Worm (Caenorhabditis elegans): ENCODE measurements around the gene ZK177.12.
A peak's percentile ranks its signal among the peaks of the same experiment; 100 is the strongest.

Gene ZK177.12

DNA sequence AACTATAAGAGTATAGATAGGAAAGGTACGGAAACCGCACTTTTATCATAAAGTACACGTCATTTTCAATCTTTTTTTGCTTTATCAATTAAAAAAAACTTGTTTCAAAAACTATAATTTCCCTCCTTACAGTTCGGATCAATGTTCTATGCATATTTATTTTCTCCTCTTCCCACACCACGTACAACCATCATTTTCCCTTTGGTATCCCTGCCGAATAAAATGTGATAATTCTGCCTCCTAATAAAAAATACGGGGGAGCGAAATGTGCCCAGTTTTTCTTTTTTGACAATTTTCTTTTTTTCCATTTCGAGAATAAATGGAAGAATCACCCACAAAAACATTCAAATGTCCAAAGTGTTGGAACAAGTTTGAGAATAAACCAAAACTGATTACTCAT is 6.0 kb upstream of the ZK177.12 start, which contains the start of gene ZK177.3:
Gene ZK177.3, plus strand, starts transcription at position 301 of the 400 bp plus-strand sequence.
- TF ChIP-seq lin-39 (tag; optimal IDR thresholded peaks at IDR 0.05) = no peak
- no peak for TF ChIP-seq nhr-23 (tag; optimal IDR thresholded peaks at IDR 0.05)
- TF ChIP-seq C34F6.9 (tag; optimal IDR thresholded peaks at IDR 0.05) = no peak
- no peak for TF ChIP-seq nhr-129 (tag; optimal IDR thresholded peaks at IDR 0.05)
- TF ChIP-seq snpc-4 (tag; optimal IDR thresholded peaks at IDR 0.05) = no peak
- peak; percentile 43 for TF ChIP-seq fos-1 (tag; optimal IDR thresholded peaks at IDR 0.05)

DNA sequence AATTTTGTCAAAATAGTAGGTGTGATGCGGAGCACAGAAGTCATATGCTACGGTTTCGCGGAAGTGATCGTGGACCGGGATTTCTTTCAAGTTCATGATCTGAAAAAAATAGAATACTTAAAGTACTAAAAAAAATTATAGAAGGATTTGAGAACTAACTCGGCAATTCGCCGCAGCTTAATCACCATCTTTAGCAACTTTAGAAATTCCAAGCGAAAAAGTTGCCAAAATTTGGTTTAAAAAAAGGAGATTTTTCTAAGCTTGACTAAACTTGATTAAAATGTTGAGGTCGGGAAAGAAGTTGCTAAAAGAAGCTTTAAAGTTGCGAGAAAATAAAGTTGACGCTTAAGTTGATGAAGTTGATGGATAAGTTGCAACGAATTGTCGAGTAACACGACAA is 3.9 kb upstream of the ZK177.12 start, which contains the start of gene ZK177.9:
Gene ZK177.9, minus strand, starts transcription at position 101 of the 400 bp plus-strand sequence.
- no peak for TF ChIP-seq nhr-237 (tag; optimal IDR thresholded peaks at IDR 0.05)
- no peak for TF ChIP-seq unc-55 (GFP tag; optimal IDR thresholded peaks at IDR 0.05)
- TF ChIP-seq blmp-1 (tag; optimal IDR thresholded peaks at IDR 0.05; ENCODE audit: insufficient read depth) = no peak
- no peak for TF ChIP-seq ztf-1 (GFP tag; conservative IDR thresholded peaks at IDR 0.05)
- TF ChIP-seq ama-1 (optimal IDR thresholded peaks at IDR 0.05) = no peak
- no peak for TF ChIP-seq elt-3 (tag; optimal IDR thresholded peaks at IDR 0.05)

DNA sequence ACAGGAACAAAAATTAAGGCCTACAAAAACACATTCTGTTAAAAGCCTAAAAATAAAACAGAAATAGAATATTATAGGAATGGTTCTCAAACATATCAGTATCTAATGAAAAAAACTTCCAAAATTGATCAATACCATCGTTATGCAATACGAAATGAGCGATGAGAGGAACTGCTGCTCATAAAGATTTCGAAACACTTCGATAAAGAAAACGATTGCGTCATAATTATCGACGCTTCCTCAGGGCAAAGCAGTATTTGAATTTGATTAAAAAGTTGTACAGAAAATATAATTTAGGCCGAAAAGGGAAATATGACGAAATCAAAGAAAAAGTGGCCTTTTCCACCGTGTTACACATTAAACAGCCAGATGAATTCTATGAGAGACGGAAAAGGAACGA is 3.5 kb upstream of the ZK177.12 start:
- TF ChIP-seq nhr-237 (tag; optimal IDR thresholded peaks at IDR 0.05) (no peak), lin-11 (tag; optimal IDR thresholded peaks at IDR 0.05) (no peak), ama-1 (optimal IDR thresholded peaks at IDR 0.05) (no peak), nhr-12 (tag; optimal IDR thresholded peaks at IDR 0.05) (no peak), sem-4 (tag; optimal IDR thresholded peaks at IDR 0.05) (no peak), lin-39 (tag; optimal IDR thresholded peaks at IDR 0.05) (no peak), elt-3 (tag; optimal IDR thresholded peaks at IDR 0.05) (no peak), nhr-11 (tag; optimal IDR thresholded peaks at IDR 0.05) (no peak), egl-27 (tag; optimal IDR thresholded peaks at IDR 0.05) (no peak), ceh-82 (tag; optimal IDR thresholded peaks at IDR 0.05) (no peak), nhr-23 (tag; optimal IDR thresholded peaks at IDR 0.05) (no peak), peb-1 (tag; optimal IDR thresholded peaks at IDR 0.05) (no peak), nhr-6 (tag; optimal IDR thresholded peaks at IDR 0.05) (no peak)

DNA sequence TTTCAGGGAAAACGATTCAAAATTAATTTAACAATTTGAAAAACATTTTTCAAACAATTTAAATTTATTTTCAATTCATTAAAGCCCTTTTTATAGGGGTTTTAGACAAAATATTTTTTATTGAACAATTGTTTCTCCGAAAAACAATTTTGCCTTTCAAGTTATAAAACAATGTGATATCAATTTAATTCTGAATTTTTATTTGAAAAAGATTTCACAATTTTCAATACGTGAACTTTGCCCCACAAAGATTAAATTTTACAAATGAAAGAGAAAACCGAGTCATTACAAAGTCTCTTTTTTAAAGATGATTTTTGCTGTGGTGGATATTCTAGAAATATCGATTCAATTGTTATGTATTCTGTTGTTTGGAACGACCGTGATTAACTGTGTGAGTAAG is 2.6 kb upstream of the ZK177.12 start, which contains the start of gene ZK177.2:
Gene ZK177.2, plus strand, starts transcription at position 301 of the 400 bp plus-strand sequence.
- TF ChIP-seq sma-9 (GFP tag; optimal IDR thresholded peaks at IDR 0.05) (no peak), sma-9 (tag; optimal IDR thresholded peaks at IDR 0.05) (no peak), ztf-11 (tag; optimal IDR thresholded peaks at IDR 0.05) (no peak), F13H6.1 (tag; optimal IDR thresholded peaks at IDR 0.05) (no peak), ztf-4 (tag; optimal IDR thresholded peaks at IDR 0.05) (no peak), dmd-4 (tag; optimal IDR thresholded peaks at IDR 0.05) (no peak), lin-11 (tag; optimal IDR thresholded peaks at IDR 0.05) (no peak), lsy-2 (tag; optimal IDR thresholded peaks at IDR 0.05) (no peak), crh-2 (tag; optimal IDR thresholded peaks at IDR 0.05) (no peak), alr-1 (tag; optimal IDR thresholded peaks at IDR 0.05) (no peak), mab-5 (tag; optimal IDR thresholded peaks at IDR 0.05) (no peak), nhr-21 (tag; optimal IDR thresholded peaks at IDR 0.05) (no peak), elt-1 (tag; optimal IDR thresholded peaks at IDR 0.05) (no peak), skn-1 (tag; optimal IDR thresholded peaks at IDR 0.05) (no peak), nhr-25 (tag; optimal IDR thresholded peaks at IDR 0.05) (no peak), ceh-82 (tag; optimal IDR thresholded peaks at IDR 0.05) (no peak), R02D3.7 (tag; optimal IDR thresholded peaks at IDR 0.05) (no peak), nhr-129 (tag; optimal IDR thresholded peaks at IDR 0.05) (no peak)

DNA sequence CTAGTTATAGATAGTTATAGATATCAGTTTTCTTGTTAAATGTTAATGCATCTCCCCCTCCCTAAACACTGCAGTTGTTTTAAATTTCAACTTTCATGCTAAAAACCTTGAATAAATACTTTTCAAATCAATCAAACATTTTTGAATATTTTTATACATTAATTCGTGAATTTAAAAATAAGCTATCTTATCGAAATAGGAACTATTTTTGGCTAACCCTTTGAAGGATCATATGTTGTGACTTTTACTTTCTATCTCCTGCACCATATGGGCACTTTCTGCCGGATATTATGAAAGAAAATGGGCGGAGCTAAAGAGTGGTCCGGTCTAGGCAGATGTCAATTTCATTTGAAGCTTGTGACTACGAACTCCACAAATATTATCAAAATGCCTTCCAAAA is 1.1 kb downstream of the ZK177.12 start, which contains the start of gene ZK177.11:
Gene ZK177.11, plus strand, starts transcription at position 301 of the 400 bp plus-strand sequence.
- no peak for TF ChIP-seq skn-1 (tag; optimal IDR thresholded peaks at IDR 0.05)
- TF ChIP-seq blmp-1 (tag; optimal IDR thresholded peaks at IDR 0.05; ENCODE audit: insufficient read depth) = no peak
- no peak for TF ChIP-seq nhr-11 (tag; optimal IDR thresholded peaks at IDR 0.05)
- TF ChIP-seq ZK546.5 (tag; optimal IDR thresholded peaks at IDR 0.05) = no peak
- TF ChIP-seq mab-5 (tag; optimal IDR thresholded peaks at IDR 0.05) = no peak
- TF ChIP-seq nhr-237 (tag; optimal IDR thresholded peaks at IDR 0.05) = no peak
- TF ChIP-seq unc-55 (GFP tag; optimal IDR thresholded peaks at IDR 0.05) = no peak
- TF ChIP-seq C34F6.9 (tag; optimal IDR thresholded peaks at IDR 0.05) = no peak
- no peak for TF ChIP-seq nhr-6 (tag; optimal IDR thresholded peaks at IDR 0.05)
- no peak for TF ChIP-seq mbf-1 (tag; optimal IDR thresholded peaks at IDR 0.05)
- no peak for TF ChIP-seq sem-4 (tag; optimal IDR thresholded peaks at IDR 0.05)
- TF ChIP-seq nhr-10 (tag; optimal IDR thresholded peaks at IDR 0.05) = no peak
- no peak for TF ChIP-seq Y55F3AM.14 (GFP tag; optimal IDR thresholded peaks at IDR 0.05)
- TF ChIP-seq unc-39 (tag; optimal IDR thresholded peaks at IDR 0.05) = no peak
- TF ChIP-seq F13H6.1 (tag; optimal IDR thresholded peaks at IDR 0.05) = no peak
- TF ChIP-seq ztf-11 (tag; optimal IDR thresholded peaks at IDR 0.05) = no peak

Measured in whole organism, L2 larva.